Worm (Caenorhabditis elegans) whole organism, L4/young adult: Measurements from ENCODE around the gene F13D2.1.

Experiments
- W03F9.2 ChIP-seq: fragments of 150-350 bp; optimal IDR thresholded peaks from 2 replicates; lab custom pipeline; 2014; ENCODE audit warnings: missing biosample characterization, missing genetic modification characterization
- dao-5 ChIP-seq: sonication (generic microtip); optimal IDR thresholded peaks from 2 replicates; lab custom pipeline; 2016; ENCODE audit warnings: missing genotype, missing genetic modification characterization, moderate library complexity, missing compliant biosample characterization
- him-1 ChIP-seq: sonication (generic microtip); optimal IDR thresholded peaks from 2 replicates; lab custom pipeline; 2016; ENCODE audit warnings: missing genotype, missing genetic modification reagents, missing genetic modification characterization, missing compliant biosample characterization

DNA sequence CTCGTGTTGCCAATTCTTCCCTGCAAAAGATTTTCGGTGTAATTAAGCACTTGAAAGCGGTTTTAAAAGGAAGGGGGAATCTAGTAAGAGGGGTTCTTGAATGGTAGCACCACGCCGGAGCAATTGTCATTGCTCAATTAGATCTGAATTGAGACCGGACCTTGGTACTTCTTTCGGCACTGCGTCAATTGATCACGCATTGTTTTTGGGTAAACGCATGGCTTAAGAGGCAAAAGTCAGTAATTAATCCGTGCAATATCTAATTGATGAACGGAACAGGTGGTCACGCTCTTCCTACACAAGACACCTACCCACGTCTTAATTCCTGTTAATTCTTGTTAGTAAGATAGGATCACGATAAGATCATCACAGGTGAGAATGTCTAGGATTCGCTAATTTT lies 65.4 kb downstream of the F13D2.1 start:
- TF ChIP-seq him-1 (no peak), W03F9.2 (no peak), dao-5 (tag; lab: Kevin White, UChicago) (no peak)
